Fruit fly (Drosophila melanogaster): ENCODE data around the gene prd.

prd gene

dm6 chr2L:12108779-12109564, 23.3 kb upstream of the prd start, which contains the start of the genes Rab6 and Phae1:
Rab6 (minus strand) TSS chr2L:12109116.
Phae1 (plus strand) TSS chr2L:12109417.
- TF ChIP-seq brk (GFP tag; optimal IDR thresholded peaks at IDR 0.05) (no peak), dl (GFP tag; optimal IDR thresholded peaks at IDR 0.05; ENCODE audit: insufficient read depth in 1 of 2, partially characterized antibody in 2 of 2) (no peak), N (GFP tag; optimal IDR thresholded peaks at IDR 0.05) (no peak), rgr (GFP tag; optimal IDR thresholded peaks at IDR 0.05) (no peak), Rel (GFP tag; optimal IDR thresholded peaks at IDR 0.05) (no peak), Rel (tag; optimal IDR thresholded peaks at IDR 0.05) (peak; percentile 54), Jra (GFP tag; optimal IDR thresholded peaks at IDR 0.05) (peak; percentile 46), tai (GFP tag; optimal IDR thresholded peaks at IDR 0.05) (no peak), pan (optimal IDR thresholded peaks at IDR 0.05) (no peak), psq (GFP tag; optimal IDR thresholded peaks at IDR 0.05) (no peak), Dif (GFP tag; optimal IDR thresholded peaks at IDR 0.05; ENCODE audit: partially characterized antibody) (no peak), Sp1 (GFP tag; optimal IDR thresholded peaks at IDR 0.05) (peak; percentile 28), fru (GFP tag; optimal IDR thresholded peaks at IDR 0.05) (no peak), woc (GFP tag; optimal IDR thresholded peaks at IDR 0.05) (no peak), sage (GFP tag; optimal IDR thresholded peaks at IDR 0.05) (no peak), GATAd (GFP tag; optimal IDR thresholded peaks at IDR 0.05) (no peak), dsf (GFP tag; optimal IDR thresholded peaks at IDR 0.05; ENCODE audit: borderline replicate concordance) (no peak), Abd-B (GFP tag; optimal IDR thresholded peaks at IDR 0.05) (no peak), ey (GFP tag; optimal IDR thresholded peaks at IDR 0.05) (no peak), usp (GFP tag; optimal IDR thresholded peaks at IDR 0.05) (no peak), Myc (optimal IDR thresholded peaks at IDR 0.05) (no peak), h (GFP tag; optimal IDR thresholded peaks at IDR 0.05) (peak; percentile 34), CG32264 (GFP tag; optimal IDR thresholded peaks at IDR 0.05) (no peak)

- TF ChIP-seq Myc (optimal IDR thresholded peaks at IDR 0.05) (no peak), CG9705 (GFP tag; optimal IDR thresholded peaks at IDR 0.05) (no peak), Dfd (GFP tag; optimal IDR thresholded peaks at IDR 0.05) (no peak), HLH106 (tag; optimal IDR thresholded peaks at IDR 0.05) (no peak), lola (GFP tag; optimal IDR thresholded peaks at IDR 0.05) (no peak), Hr83 (GFP tag; optimal IDR thresholded peaks at IDR 0.05; ENCODE audit: poor library complexity, severe bottlenecking) (no peak), brk (GFP tag; optimal IDR thresholded peaks at IDR 0.05) (no peak)
These were observed 21.5 kb upstream of the prd start for dm6 chr2L:12107087-12107486.

- TF ChIP-seq Myc (optimal IDR thresholded peaks at IDR 0.05): peak; percentile 6
- no peak for TF ChIP-seq Mio (GFP tag; optimal IDR thresholded peaks at IDR 0.05)
- no peak for TF ChIP-seq Jra (GFP tag; optimal IDR thresholded peaks at IDR 0.05)
- no peak for TF ChIP-seq dmrt93B (GFP tag; optimal IDR thresholded peaks at IDR 0.05)
- peak; percentile 78 for TF ChIP-seq Sp1 (GFP tag; optimal IDR thresholded peaks at IDR 0.05)
- TF ChIP-seq CG32264 (GFP tag; optimal IDR thresholded peaks at IDR 0.05): no peak
- peak; percentile 77 for TF ChIP-seq rgr (GFP tag; optimal IDR thresholded peaks at IDR 0.05)
- TF ChIP-seq CG9705 (GFP tag; optimal IDR thresholded peaks at IDR 0.05): peak; percentile 43
- TF ChIP-seq Dfd (GFP tag; optimal IDR thresholded peaks at IDR 0.05): no peak
- TF ChIP-seq HLH106 (tag; optimal IDR thresholded peaks at IDR 0.05): peak; percentile 82
- TF ChIP-seq h (GFP tag; optimal IDR thresholded peaks at IDR 0.05): no peak
- TF ChIP-seq Abd-B (GFP tag; optimal IDR thresholded peaks at IDR 0.05): no peak
- peak; percentile 61 for TF ChIP-seq OdsH (GFP tag; optimal IDR thresholded peaks at IDR 0.05)
- peak; percentile 77 for TF ChIP-seq N (GFP tag; optimal IDR thresholded peaks at IDR 0.05)
- peak; percentile 56 for TF ChIP-seq br (GFP tag; optimal IDR thresholded peaks at IDR 0.05)
- TF ChIP-seq lola (GFP tag; optimal IDR thresholded peaks at IDR 0.05): no peak
- TF ChIP-seq sv (GFP tag; optimal IDR thresholded peaks at IDR 0.05): peak; percentile 85
- TF ChIP-seq Hnf4 (GFP tag; optimal IDR thresholded peaks at IDR 0.05): no peak
- TF ChIP-seq foxo (GFP tag; optimal IDR thresholded peaks at IDR 0.05): peak in 1 of 2 experiments; percentile 83
- no peak for TF ChIP-seq Vsx2 (GFP tag; optimal IDR thresholded peaks at IDR 0.05; ENCODE audit: partially characterized antibody)
- TF ChIP-seq ey (GFP tag; optimal IDR thresholded peaks at IDR 0.05): peak; percentile 66
- peak; percentile 30 for TF ChIP-seq Hr78 (GFP tag; optimal IDR thresholded peaks at IDR 0.05)
- no peak for TF ChIP-seq Rel (GFP tag; optimal IDR thresholded peaks at IDR 0.05)
- peak; percentile 36 for TF ChIP-seq Rel (tag; optimal IDR thresholded peaks at IDR 0.05)
- peak; percentile 55 for TF ChIP-seq psq (GFP tag; optimal IDR thresholded peaks at IDR 0.05)
These were observed 17.9 kb upstream of the prd start, which contains the start of the genes Patsas and ThrRS for dm6 chr2L:12103231-12104210. Patsas (minus strand) TSS chr2L:12103285. ThrRS (plus strand) TSS chr2L:12103751.
